Fruit fly (Drosophila melanogaster) whole organism, embryonic: Measurements from ENCODE around the gene CAH7.
A peak's percentile ranks its signal among the peaks of the same experiment; 100 is the strongest.

Experiments used
- Bdp1 ChIP-seq: fragments of 200-800 bp; sonication (Bioruptor generic); optimal IDR thresholded peaks from 3 replicates; lab custom pipeline; 2016; ENCODE audit warnings: missing biosample characterization, missing genetic modification characterization
- Bteb2 ChIP-seq: fragments of 200-800 bp; sonication (Bioruptor generic); optimal IDR thresholded peaks from 2 replicates; lab custom pipeline; 2016; ENCODE audit warnings: missing biosample characterization, missing genetic modification characterization
- CG10321 ChIP-seq: fragments of 200-800 bp; sonication (Bioruptor generic); IDR thresholded peaks from 2 replicates; pipeline ENCODE4 v1.3.6; 2022; ENCODE audit warnings: missing biosample characterization, missing genetic modification characterization
- CG10366 ChIP-seq: fragments of 200-800 bp; sonication (Bioruptor generic); IDR thresholded peaks from 2 replicates; pipeline ENCODE4 v1.3.6; 2022; ENCODE audit warnings: missing biosample characterization, missing genetic modification characterization
- CG10654 ChIP-seq: fragments of 200-800 bp; sonication (Bioruptor generic); optimal IDR thresholded peaks from 2 replicates; lab custom pipeline; 2016; ENCODE audit warnings: missing biosample characterization, missing genetic modification characterization
- CG10979 ChIP-seq: fragments of 200-800 bp; sonication (Bioruptor generic); optimal IDR thresholded peaks from 2 replicates; lab custom pipeline; 2018; ENCODE audit warnings: missing biosample characterization, mild to moderate bottlenecking, missing genetic modification characterization, moderate library complexity
- CG11085 ChIP-seq: fragments of 200-800 bp; sonication (Bioruptor generic); IDR thresholded peaks from 2 replicates; pipeline ENCODE4 v1.3.6; 2022; ENCODE audit warnings: missing biosample characterization, missing genetic modification characterization
- CG11398 ChIP-seq: fragments of 200-800 bp; sonication (Bioruptor generic); optimal IDR thresholded peaks from 2 replicates; lab custom pipeline; 2016; ENCODE audit warnings: missing biosample characterization, missing genetic modification characterization
- CG11456 ChIP-seq: fragments of 200-800 bp; sonication (Bioruptor generic); IDR thresholded peaks from 3 replicates; pipeline ENCODE4 v1.3.6; 2022; ENCODE audit warnings: missing biosample characterization, missing genetic modification characterization
- CG12155 ChIP-seq: fragments of 200-800 bp; sonication (Bioruptor generic); optimal IDR thresholded peaks from 3 replicates; lab custom pipeline; 2016; ENCODE audit warnings: missing biosample characterization, missing genetic modification characterization
- CG13296 ChIP-seq: fragments of 200-800 bp; sonication (Bioruptor generic); optimal IDR thresholded peaks from 3 replicates; lab custom pipeline; 2018; ENCODE audit warnings: missing biosample characterization, mild to moderate bottlenecking, missing genetic modification characterization
- CG15011 ChIP-seq: fragments of 200-800 bp; sonication (Bioruptor generic); optimal IDR thresholded peaks from 3 replicates; lab custom pipeline; 2018; ENCODE audit warnings: missing biosample characterization, mild to moderate bottlenecking, missing genetic modification characterization
- CG1529 ChIP-seq: fragments of 200-800 bp; sonication (Bioruptor generic); optimal IDR thresholded peaks from 3 replicates; lab custom pipeline; 2018; ENCODE audit warnings: missing biosample characterization, missing genetic modification characterization
- CG17328 ChIP-seq: fragments of 200-800 bp; sonication (Bioruptor generic); IDR thresholded peaks from 2 replicates; pipeline ENCODE4 v1.3.6; 2022; ENCODE audit warnings: missing biosample characterization, missing genetic modification characterization
- CG17912 ChIP-seq: fragments of 200-800 bp; sonication (Bioruptor generic); optimal IDR thresholded peaks from 2 replicates; lab custom pipeline; 2018; ENCODE audit warnings: missing biosample characterization, mild to moderate bottlenecking, missing genetic modification characterization
- CG18619 ChIP-seq: fragments of 200-800 bp; sonication (Bioruptor generic); optimal IDR thresholded peaks from 3 replicates; lab custom pipeline; 2017; ENCODE audit warnings: missing biosample characterization, mild to moderate bottlenecking, missing genetic modification characterization
- CG2120 ChIP-seq: fragments of 200-800 bp; sonication (Bioruptor generic); optimal IDR thresholded peaks from 3 replicates; lab custom pipeline; 2016; ENCODE audit warnings: missing biosample characterization, missing genetic modification characterization
- CG2875 ChIP-seq: fragments of 200-800 bp; sonication (Bioruptor generic); optimal IDR thresholded peaks from 2 replicates; lab custom pipeline; 2017; ENCODE audit warnings: missing biosample characterization, mild to moderate bottlenecking, missing genetic modification characterization, missing genetic modification reagents
- CG2889 ChIP-seq: fragments of 200-800 bp; sonication (Bioruptor generic); IDR thresholded peaks from 3 replicates; pipeline ENCODE4 v1.3.6; 2022; ENCODE audit warnings: missing biosample characterization, missing genetic modification characterization
- CG32532 ChIP-seq: fragments of 200-800 bp; sonication (Bioruptor generic); IDR thresholded peaks from 2 replicates; pipeline ENCODE4 v1.3.6; 2022; ENCODE audit warnings: missing biosample characterization, missing genetic modification characterization
- CG43689 ChIP-seq: fragments of 200-800 bp; sonication (Bioruptor generic); IDR thresholded peaks from 2 replicates; pipeline ENCODE4 v1.3.6; 2022; ENCODE audit warnings: missing biosample characterization, missing genetic modification characterization
- CG4424 ChIP-seq: fragments of 200-800 bp; sonication (Bioruptor generic); optimal IDR thresholded peaks from 3 replicates; lab custom pipeline; 2016; ENCODE audit warnings: missing biosample characterization, missing genetic modification characterization
- CG7372 ChIP-seq: fragments of 200-800 bp; sonication (Bioruptor generic); IDR thresholded peaks from 2 replicates; pipeline ENCODE4 v1.3.6; 2022; ENCODE audit warnings: missing biosample characterization, missing genetic modification characterization
- CG8478 ChIP-seq: fragments of >200 bp; optimal IDR thresholded peaks from 2 replicates; lab custom pipeline; 2018
- CG9817 ChIP-seq: fragments of 200-800 bp; sonication (Bioruptor generic); optimal IDR thresholded peaks from 2 replicates; lab custom pipeline; 2018; ENCODE audit warnings: missing biosample characterization, mild to moderate bottlenecking, missing genetic modification characterization, moderate library complexity
- CTCF ChIP-seq: fragments of 200-800 bp; sonication (Bioruptor generic); optimal IDR thresholded peaks from 2 replicates; lab custom pipeline; 2017; ENCODE audit warnings: missing biosample characterization, mild to moderate bottlenecking, missing genetic modification characterization, moderate library complexity
- Chrac-16 ChIP-seq: fragments of 200-800 bp; sonication (Bioruptor generic); optimal IDR thresholded peaks from 3 replicates; lab custom pipeline; 2016; ENCODE audit warnings: missing biosample characterization, missing genetic modification characterization
- D ChIP-seq, 2 experiments: fragments of 200-800 bp in 1 of 2; fragments of >200 bp in 1 of 2; sonication (Bioruptor generic) in 1 of 2; optimal IDR thresholded peaks; 2 replicates in 1 of 2; 3 replicates in 1 of 2; lab custom pipeline; 2017; ENCODE audit warnings: mild to moderate bottlenecking in 1 of 2, missing biosample characterization in 1 of 2, missing genetic modification characterization in 1 of 2, missing genetic modification reagents in 1 of 2
- Drgx ChIP-seq: fragments of 200-800 bp; sonication (Bioruptor generic); IDR thresholded peaks from 2 replicates; pipeline ENCODE4 v1.3.6; 2022; ENCODE audit warnings: missing biosample characterization, missing genetic modification characterization
- Fer3 ChIP-seq: fragments of 200-800 bp; sonication (Bioruptor generic); optimal IDR thresholded peaks from 2 replicates; lab custom pipeline; 2018; ENCODE audit warnings: missing biosample characterization, mild to moderate bottlenecking, missing genetic modification characterization, moderate library complexity
- Gug ChIP-seq: fragments of 200-800 bp; sonication (Bioruptor generic); IDR thresholded peaks from 4 replicates; pipeline ENCODE4 v1.3.6; 2022; ENCODE audit warnings: missing biosample characterization, missing genetic modification characterization
- Hsf ChIP-seq: fragments of 200-800 bp; sonication (Bioruptor generic); optimal IDR thresholded peaks from 3 replicates; lab custom pipeline; 2016; ENCODE audit warnings: missing biosample characterization, missing genetic modification characterization
- Mad ChIP-seq: fragments of 200-800 bp; sonication (Bioruptor generic); optimal IDR thresholded peaks from 2 replicates; lab custom pipeline; 2016; ENCODE audit warnings: missing biosample characterization, missing genetic modification characterization
- Oli ChIP-seq: fragments of 200-800 bp; sonication (Bioruptor generic); optimal IDR thresholded peaks from 2 replicates; lab custom pipeline; 2018; ENCODE audit warnings: missing biosample characterization, mild to moderate bottlenecking, missing genetic modification characterization, moderate library complexity
- Ravus ChIP-seq: fragments of 200-800 bp; sonication (Bioruptor generic); IDR thresholded peaks from 2 replicates; pipeline ENCODE4 v1.3.6; 2022; ENCODE audit warnings: missing biosample characterization, missing genetic modification characterization
- Xrp1 ChIP-seq: fragments of 200-800 bp; sonication (Bioruptor generic); IDR thresholded peaks from 2 replicates; pipeline ENCODE4 v1.3.6; 2022; ENCODE audit warnings: missing biosample characterization, missing genetic modification characterization
- abd-A ChIP-seq: fragments of 200-800 bp; sonication (Bioruptor generic); optimal IDR thresholded peaks from 3 replicates; lab custom pipeline; 2019; ENCODE audit warnings: missing biosample characterization, mild to moderate bottlenecking, missing genetic modification characterization, moderate library complexity
- chif ChIP-seq, 2 experiments: fragments of 200-800 bp; sonication (Bioruptor generic); optimal IDR thresholded peaks; 3 replicates each; lab custom pipeline; 2016; ENCODE audit warnings: missing biosample characterization in 2 of 2, missing genetic modification characterization in 2 of 2
- croc ChIP-seq: fragments of 200-800 bp; sonication (Bioruptor generic); conservative IDR thresholded peaks from 3 replicates; pipeline ENCODE4 v1.3.6; 2022; ENCODE audit warnings: missing biosample characterization, missing genetic modification characterization
- kni ChIP-seq: fragments of 200-800 bp; sonication (Bioruptor generic); optimal IDR thresholded peaks from 3 replicates; lab custom pipeline; 2017; ENCODE audit warnings: mild to moderate bottlenecking, missing biosample characterization, missing genetic modification reagents, missing genetic modification characterization
- mirr ChIP-seq: fragments of 200-800 bp; sonication (Bioruptor generic); optimal IDR thresholded peaks from 3 replicates; lab custom pipeline; 2018; ENCODE audit warnings: missing biosample characterization, mild to moderate bottlenecking, missing genetic modification characterization
- pho ChIP-seq: fragments of 200-800 bp; sonication (Bioruptor generic); optimal IDR thresholded peaks from 2 replicates; lab custom pipeline; 2016; ENCODE audit warnings: missing biosample characterization, missing genetic modification characterization
- pnt ChIP-seq: fragments of 200-800 bp; sonication (Bioruptor generic); optimal IDR thresholded peaks from 3 replicates; lab custom pipeline; 2016; ENCODE audit warnings: missing biosample characterization, missing genetic modification characterization
- rib ChIP-seq: fragments of 200-800 bp; sonication (Bioruptor generic); IDR thresholded peaks from 2 replicates; pipeline ENCODE4 v1.3.6; 2022; ENCODE audit warnings: missing biosample characterization, missing genetic modification characterization
- slp2 ChIP-seq: fragments of 200-800 bp; sonication (Bioruptor generic); optimal IDR thresholded peaks from 2 replicates; lab custom pipeline; 2016; ENCODE audit warnings: missing biosample characterization, missing genetic modification characterization
- sr ChIP-seq: fragments of 200-800 bp; sonication (Bioruptor generic); IDR thresholded peaks from 3 replicates; pipeline ENCODE4 v1.3.6; 2022; ENCODE audit warnings: missing biosample characterization, missing genetic modification characterization
- tin ChIP-seq: fragments of 200-800 bp; sonication (Bioruptor generic); optimal IDR thresholded peaks from 3 replicates; lab custom pipeline; 2016; ENCODE audit warnings: missing biosample characterization, missing genetic modification characterization
- tll ChIP-seq, 2 experiments: fragments of 200-800 bp in 1 of 2; fragments of >200 bp in 1 of 2; sonication (Bioruptor generic) in 1 of 2; optimal IDR thresholded peaks; 2 replicates each; lab custom pipeline; 2017 to 2019; ENCODE audit warnings: missing biosample characterization in 2 of 2, missing genetic modification characterization in 2 of 2, mild to moderate bottlenecking in 1 of 2, moderate library complexity in 1 of 2
- vfl ChIP-seq: fragments of 200-800 bp; sonication (Bioruptor generic); optimal IDR thresholded peaks from 2 replicates; lab custom pipeline; 2016; ENCODE audit warnings: missing biosample characterization, missing genetic modification characterization
- zf30C ChIP-seq: fragments of 200-800 bp; sonication (Bioruptor generic); optimal IDR thresholded peaks from 3 replicates; lab custom pipeline; 2018; ENCODE audit warnings: missing biosample characterization, mild to moderate bottlenecking, missing genetic modification characterization

The CAH7 gene

DNA sequence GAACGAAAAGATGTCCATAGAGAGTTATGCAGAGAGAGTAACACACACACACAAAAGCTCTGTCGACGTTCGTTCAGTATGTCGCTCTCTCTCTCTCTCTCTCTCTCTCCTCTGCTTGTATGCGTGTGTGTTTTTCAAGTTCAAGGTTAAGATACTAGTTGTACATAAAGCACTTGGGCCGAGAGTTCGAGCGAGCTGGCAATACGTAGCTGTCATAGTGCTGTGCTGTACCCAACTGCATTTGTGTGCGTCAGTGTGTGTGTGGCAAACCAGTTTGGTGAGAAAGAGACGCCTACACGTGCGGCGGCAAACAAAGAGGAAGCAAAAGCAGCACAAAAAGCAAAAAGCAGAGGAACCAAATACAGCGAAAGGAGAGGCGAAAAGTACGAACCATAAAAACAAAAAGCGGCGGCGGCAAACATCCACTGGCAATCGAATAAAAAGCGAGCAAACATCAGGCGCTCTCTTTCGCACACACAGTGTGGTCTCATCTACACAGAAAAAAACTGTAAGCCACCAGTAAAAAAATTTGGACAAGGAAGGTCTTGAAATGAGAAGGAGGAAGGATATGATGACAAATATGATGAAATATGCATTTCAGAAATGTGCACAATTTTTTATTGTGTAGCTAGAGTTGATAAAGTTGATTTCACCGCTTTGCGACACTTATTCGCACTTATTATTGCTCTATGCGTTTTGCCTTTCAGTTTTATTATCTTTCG is 24.7 kb upstream of the CAH7 start (continued):
- TF ChIP-seq D (optimal IDR thresholded peaks at IDR 0.05; lab: Kevin White, UChicago) (no peak), D (GFP tag; optimal IDR thresholded peaks at IDR 0.05; lab: Kevin White, UChicago) (no peak), sr (GFP tag; lab: Robert Waterston, UW) (0 out of 3 replicates have a peak, but pooled peaks have one; percentile 51), CG32532 (GFP tag; lab: Robert Waterston, UW) (peak; percentile 81), CG10366 (peak; percentile 76), CG2875 (GFP tag; lab: Kevin White, UChicago) (peak; percentile 40), CTCF (GFP tag; lab: Kevin White, UChicago) (no peak), zf30C (no peak), CG15011 (peak; percentile 39), tin (GFP tag; lab: Kevin White, UChicago) (peak; percentile 65), CG13296 (GFP tag; lab: Kevin White, UChicago) (no peak), Mad (GFP tag; lab: Kevin White, UChicago) (peak; percentile 56), Xrp1 (GFP tag; lab: Robert Waterston, UW) (peak; percentile 74), mirr (GFP tag; lab: Kevin White, UChicago) (peak; percentile 45), CG7372 (GFP tag; lab: Robert Waterston, UW) (peak; percentile 45; the same call in 1 of the 2 replicates), croc (GFP tag; lab: Robert Waterston, UW) (peak; percentile 40; the same call in 1 of the 3 replicates), Gug (GFP tag; lab: Robert Waterston, UW) (peak; percentile 77), CG11398 (peak; percentile 51), Oli (peak; percentile 53), CG8478 (lab: Kevin White, UChicago) (peak; percentile 96), CG1529 (GFP tag; lab: Kevin White, UChicago) (no peak), pho (GFP tag; lab: Kevin White, UChicago) (peak; percentile 64), CG11456 (peak; percentile 78), chif (GFP tag; optimal IDR thresholded peaks at IDR 0.05; lab: Kevin White, UChicago) (peak; percentile 60 to 77), rib (no peak), Bteb2 (peak; percentile 64), tll (GFP tag; optimal IDR thresholded peaks at IDR 0.05; lab: Kevin White, UChicago) (no peak), CG10654 (GFP tag; lab: Kevin White, UChicago) (peak; percentile 62), CG9817 (tag; lab: Kevin White, UChicago) (peak; percentile 28), slp2 (GFP tag; lab: Kevin White, UChicago) (peak; percentile 76), CG11085 (GFP tag; lab: Robert Waterston, UW) (no peak; the same call in 1 of the 2 replicates), abd-A (peak; percentile 87), CG18619 (peak; percentile 59), CG10979 (tag; lab: Kevin White, UChicago) (peak; percentile 48), vfl (GFP tag; lab: Kevin White, UChicago) (no peak), CG12155 (GFP tag; lab: Kevin White, UChicago) (peak; percentile 61), CG17328 (GFP tag; lab: Robert Waterston, UW) (peak; percentile 74), CG4424 (peak; percentile 46), CG2889 (GFP tag; lab: Robert Waterston, UW) (peak; percentile 55; the same call in 1 of the 3 replicates), CG17912 (GFP tag; lab: Kevin White, UChicago) (no peak), Ravus (peak; percentile 4; the same call in 1 of the 2 replicates), CG2120 (GFP tag; lab: Kevin White, UChicago) (peak; percentile 85), Chrac-16 (GFP tag; lab: Kevin White, UChicago) (peak; percentile 21), Drgx (GFP tag; lab: Robert Waterston, UW) (peak; percentile 88), kni (GFP tag; lab: Kevin White, UChicago) (peak; percentile 62), CG10321 (GFP tag; lab: Robert Waterston, UW) (peak; percentile 94), Bdp1 (GFP tag; lab: Kevin White, UChicago) (peak; percentile 63), Hsf (peak; percentile 75), CG43689 (0 out of 2 replicates have a peak, but pooled peaks have one; percentile 13), Fer3 (tag; lab: Kevin White, UChicago) (peak; percentile 57), pnt (GFP tag; lab: Kevin White, UChicago) (peak; percentile 66)
